Fruit fly (Drosophila melanogaster) whole organism, prepupa: ENCODE data around the gene TrxT.

Experiments used
- CG10631 ChIP-seq: fragments of 200-800 bp; sonication (Bioruptor generic); optimal IDR thresholded peaks from 2 replicates; lab custom pipeline; 2016; ENCODE audit warnings: missing biosample characterization, missing genetic modification characterization
- CG16779 ChIP-seq: fragments of 200-800 bp; sonication (Bioruptor generic); optimal IDR thresholded peaks from 3 replicates; lab custom pipeline; 2017; ENCODE audit warnings: missing biosample characterization, mild to moderate bottlenecking, missing genetic modification characterization
- CG4318 ChIP-seq: fragments of 200-800 bp; sonication (Bioruptor generic); optimal IDR thresholded peaks from 3 replicates; lab custom pipeline; 2017; ENCODE audit warnings: missing biosample characterization, mild to moderate bottlenecking, missing genetic modification characterization
- CG8119 ChIP-seq: fragments of 200-800 bp; sonication (Bioruptor generic); IDR thresholded peaks from 3 replicates; pipeline ENCODE4 v1.3.6; 2022; ENCODE audit warnings: missing biosample characterization, missing genetic modification characterization
- CG8632 ChIP-seq: fragments of 200-800 bp; sonication (Bioruptor generic); optimal IDR thresholded peaks from 3 replicates; lab custom pipeline; 2016; ENCODE audit warnings: missing biosample characterization, missing genetic modification characterization
- CG9139 ChIP-seq: fragments of 200-800 bp; sonication (Bioruptor generic); optimal IDR thresholded peaks from 3 replicates; lab custom pipeline; 2017; ENCODE audit warnings: missing biosample characterization, mild to moderate bottlenecking, missing genetic modification characterization
- Eip78C ChIP-seq: fragments of 200-800 bp; sonication (Bioruptor generic); peaks from one replicate; lab custom pipeline; 2016; ENCODE audit warnings: missing biosample characterization, missing genetic modification characterization
- Ets96B ChIP-seq: fragments of 200-800 bp; optimal IDR thresholded peaks from 2 replicates; lab custom pipeline; 2019; ENCODE audit warnings: missing biosample characterization, mild to moderate bottlenecking, missing genetic modification characterization, moderate library complexity
- Hr4 ChIP-seq: fragments of 200-800 bp; sonication (Bioruptor generic); optimal IDR thresholded peaks from 3 replicates; lab custom pipeline; 2016; ENCODE audit warnings: missing biosample characterization, missing genetic modification characterization
- OdsH ChIP-seq: fragments of 200-800 bp; sonication (Bioruptor generic); optimal IDR thresholded peaks from 3 replicates; lab custom pipeline; 2016; ENCODE audit warnings: missing biosample characterization, missing genetic modification characterization
- acj6 ChIP-seq: fragments of 200-800 bp; sonication (Bioruptor generic); optimal IDR thresholded peaks from 3 replicates; lab custom pipeline; 2016; ENCODE audit warnings: missing biosample characterization, missing genetic modification characterization
- cyc ChIP-seq: fragments of 200-800 bp; sonication (Bioruptor generic); optimal IDR thresholded peaks from 3 replicates; lab custom pipeline; 2016; ENCODE audit warnings: missing biosample characterization, missing genetic modification characterization
- dac ChIP-seq: fragments of 200-800 bp; sonication (Bioruptor generic); optimal IDR thresholded peaks from 2 replicates; lab custom pipeline; 2017; ENCODE audit warnings: missing biosample characterization, mild to moderate bottlenecking, missing genetic modification characterization
- svp ChIP-seq: fragments of 200-800 bp; sonication (Bioruptor generic); peaks from one replicate; lab custom pipeline; 2016; ENCODE audit warnings: missing biosample characterization, missing genetic modification characterization

DNA sequence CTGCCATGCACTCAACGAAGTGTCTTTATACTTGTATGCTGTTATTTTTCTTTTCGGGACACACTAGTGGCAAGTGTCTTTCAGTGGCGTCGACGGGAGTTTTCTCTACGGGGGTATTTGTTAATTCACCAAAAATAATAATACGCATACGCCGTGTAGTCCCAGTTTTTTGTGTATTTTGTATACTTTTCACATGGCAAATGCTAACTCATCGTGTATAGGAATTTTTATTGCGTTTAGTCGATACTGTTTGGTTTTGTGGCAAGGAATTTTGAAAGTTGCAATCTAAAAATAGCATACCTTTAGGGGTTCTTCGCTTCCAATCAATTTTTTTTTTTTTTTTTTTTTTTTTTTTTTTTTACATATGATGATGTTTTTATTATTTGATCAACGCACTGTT is 26.7 kb upstream of the TrxT start:
- TF ChIP-seq acj6 (GFP tag; lab: Kevin White, UChicago) = no peak
- TF ChIP-seq dac (GFP tag; lab: Kevin White, UChicago) = no peak
- no peak for TF ChIP-seq Ets96B (tag; lab: Kevin White, UChicago)
- no peak for TF ChIP-seq CG10631 (GFP tag; lab: Kevin White, UChicago)
- no peak for TF ChIP-seq CG16779 (tag; lab: Kevin White, UChicago)
- no peak for TF ChIP-seq svp (GFP tag; lab: Kevin White, UChicago)
- no peak for TF ChIP-seq OdsH (GFP tag; lab: Kevin White, UChicago)
- no peak for TF ChIP-seq Eip78C (GFP tag; lab: Kevin White, UChicago)
- no peak for TF ChIP-seq CG8632
- TF ChIP-seq cyc = no peak
- TF ChIP-seq CG8119 (GFP tag; lab: Robert Waterston, UW) = no peak
- no peak for TF ChIP-seq CG4318 (GFP tag; lab: Kevin White, UChicago)
- TF ChIP-seq Hr4 (GFP tag; lab: Kevin White, UChicago) = no peak
- no peak for TF ChIP-seq CG9139
